Worm (Caenorhabditis elegans) whole organism, young adult: ENCODE measurements around the gene mtrf-1L.

Source experiments
- B0035.1 ChIP-seq: sonication (generic microtip); optimal IDR thresholded peaks from 2 replicates; lab custom pipeline; 2016; ENCODE audit warnings: missing genetic modification characterization, mild to moderate bottlenecking, missing compliant biosample characterization, missing genotype, missing genetic modification reagents
- F23B12.7 ChIP-seq: sonication (generic microtip); optimal IDR thresholded peaks from 2 replicates; lab custom pipeline; 2017; ENCODE audit warnings: missing genetic modification characterization, mild to moderate bottlenecking, missing compliant biosample characterization, antibody characterized with exemption, moderate library complexity; ENCODE audit not compliant: insufficient read depth
- F49E8.2 ChIP-seq: sonication (generic microtip); optimal IDR thresholded peaks from 3 replicates; lab custom pipeline; 2017; ENCODE audit warnings: missing genetic modification characterization, mild to moderate bottlenecking, missing compliant biosample characterization, antibody characterized with exemption, moderate library complexity; ENCODE audit not compliant: insufficient read depth
- F52B5.7 ChIP-seq: sonication (generic microtip); optimal IDR thresholded peaks from 2 replicates; lab custom pipeline; 2016; ENCODE audit warnings: mild to moderate bottlenecking, missing genetic modification characterization, missing compliant biosample characterization
- F55B11.4 ChIP-seq: sonication (generic microtip); optimal IDR thresholded peaks from 2 replicates; lab custom pipeline; 2016; ENCODE audit warnings: missing compliant biosample characterization, missing genetic modification characterization, borderline replicate concordance; ENCODE audit not compliant: insufficient read depth
- F57A8.1 ChIP-seq: fragments of 200-800 bp; sonication (Bioruptor generic); optimal IDR thresholded peaks from 2 replicates; lab custom pipeline; 2018; ENCODE audit warnings: mild to moderate bottlenecking, missing genetic modification characterization, moderate library complexity, missing compliant biosample characterization
- F57C9.4 ChIP-seq: sonication (generic microtip); optimal IDR thresholded peaks from 2 replicates; lab custom pipeline; 2017; ENCODE audit warnings: mild to moderate bottlenecking, missing genetic modification characterization, missing compliant biosample characterization
- K11D2.4 ChIP-seq: fragments of 200-800 bp; sonication (Bioruptor generic); IDR thresholded peaks from 2 replicates; pipeline ENCODE4 v1.3.6; 2022; ENCODE audit warnings: missing genetic modification reagents, missing genetic modification characterization, missing compliant biosample characterization
- T07F8.4 ChIP-seq: sonication (generic microtip); optimal IDR thresholded peaks from 2 replicates; lab custom pipeline; 2016; ENCODE audit warnings: mild to moderate bottlenecking, missing genetic modification characterization, moderate library complexity, missing compliant biosample characterization
- T26A5.8 ChIP-seq: sonication (generic microtip); optimal IDR thresholded peaks from 2 replicates; lab custom pipeline; 2016; ENCODE audit warnings: missing genetic modification characterization, missing compliant biosample characterization
- Y56A3A.18 ChIP-seq: fragments of 200-800 bp; sonication (Bioruptor generic); IDR thresholded peaks from 2 replicates; pipeline ENCODE4 v1.3.6; 2022; ENCODE audit warnings: missing genetic modification reagents, missing genetic modification characterization, missing compliant biosample characterization
- akir-1 ChIP-seq: fragments of 200-800 bp; sonication (Bioruptor generic); optimal IDR thresholded peaks from 2 replicates; lab custom pipeline; 2018; ENCODE audit warnings: mild to moderate bottlenecking, missing genetic modification characterization, moderate library complexity, missing compliant biosample characterization
- attf-3 ChIP-seq: fragments of 200-800 bp; sonication (Bioruptor generic); conservative IDR thresholded peaks from 2 replicates; pipeline ENCODE4 v1.3.6; 2022; ENCODE audit warnings: missing genetic modification reagents, missing genetic modification characterization, missing compliant biosample characterization
- ceh-100 ChIP-seq: fragments of 200-800 bp; sonication (Bioruptor generic); IDR thresholded peaks from 2 replicates; pipeline ENCODE4 v1.3.6; 2022; ENCODE audit warnings: missing genetic modification reagents, missing genetic modification characterization, missing compliant biosample characterization
- dpl-1 ChIP-seq: fragments of 150-350 bp; optimal IDR thresholded peaks from 2 replicates; lab custom pipeline; 2014; ENCODE audit warnings: missing biosample characterization, missing genetic modification reagents, missing genetic modification characterization
- hrde-1 ChIP-seq: sonication (generic microtip); optimal IDR thresholded peaks from 2 replicates; lab custom pipeline; 2016; ENCODE audit warnings: missing genetic modification characterization, mild to moderate bottlenecking, missing compliant biosample characterization, moderate library complexity, missing genotype, missing genetic modification reagents, borderline replicate concordance
- lag-1 ChIP-seq: fragments of 200-800 bp; sonication (Bioruptor generic); IDR thresholded peaks from 2 replicates; pipeline ENCODE4 v1.3.6; 2022; ENCODE audit warnings: missing genetic modification reagents, missing genetic modification characterization, missing compliant biosample characterization
- let-526 ChIP-seq: fragments of 200-800 bp; sonication (Bioruptor generic); IDR thresholded peaks from 2 replicates; pipeline ENCODE4 v1.3.6; 2022; ENCODE audit warnings: missing genetic modification reagents, missing genetic modification characterization, missing compliant biosample characterization
- lin-35 ChIP-seq, 3 experiments: fragments of 150-350 bp in 2 of 3; sonication (generic microtip) in 1 of 3; optimal IDR thresholded peaks; 2 replicates each; lab custom pipeline; 2014 to 2018; ENCODE audit warnings: missing biosample characterization in 3 of 3, missing genetic modification characterization in 3 of 3, missing genetic modification reagents in 3 of 3
- lir-1 ChIP-seq: fragments of 200-800 bp; sonication (Bioruptor generic); conservative IDR thresholded peaks from 2 replicates; pipeline ENCODE4 v1.3.6; 2022; ENCODE audit warnings: missing genetic modification reagents, missing genetic modification characterization, missing compliant biosample characterization
- lsl-1 ChIP-seq: fragments of 200-800 bp; sonication (Bioruptor generic); optimal IDR thresholded peaks from 2 replicates; lab custom pipeline; 2018; ENCODE audit warnings: mild to moderate bottlenecking, missing genetic modification characterization, moderate library complexity, missing compliant biosample characterization
- lsy-27 ChIP-seq: sonication (generic microtip); optimal IDR thresholded peaks from 2 replicates; lab custom pipeline; 2017; ENCODE audit warnings: missing genetic modification characterization, mild to moderate bottlenecking, missing compliant biosample characterization, antibody characterized with exemption, missing genotype, borderline replicate concordance; ENCODE audit not compliant: insufficient read depth
- madf-6 ChIP-seq: fragments of 200-800 bp; sonication (Bioruptor generic); IDR thresholded peaks from 2 replicates; pipeline ENCODE4 v1.3.6; 2022; ENCODE audit warnings: missing genetic modification reagents, missing genetic modification characterization, missing compliant biosample characterization
- mel-28 ChIP-seq: sonication (generic microtip); optimal IDR thresholded peaks from 2 replicates; lab custom pipeline; 2016; ENCODE audit warnings: borderline replicate concordance, mild to moderate bottlenecking, missing genetic modification characterization, missing compliant biosample characterization
- mes-4 ChIP-seq: sonication (generic microtip); optimal IDR thresholded peaks from 2 replicates; lab custom pipeline; 2016; ENCODE audit warnings: missing genotype, missing genetic modification characterization, missing compliant biosample characterization
- nfya-1 ChIP-seq: sonication (generic microtip); optimal IDR thresholded peaks from 2 replicates; lab custom pipeline; 2017; ENCODE audit warnings: antibody characterized with exemption, missing compliant biosample characterization, missing genetic modification characterization, borderline replicate concordance; ENCODE audit not compliant: insufficient read depth
- nhr-27 ChIP-seq: fragments of 200-800 bp; sonication (Bioruptor generic); optimal IDR thresholded peaks from 2 replicates; lab custom pipeline; 2018; ENCODE audit warnings: mild to moderate bottlenecking, missing genetic modification characterization, moderate library complexity, missing compliant biosample characterization
- rec-8 ChIP-seq, 2 experiments: sonication (generic microtip); optimal IDR thresholded peaks; 2 replicates each; lab custom pipeline; 2016; ENCODE audit warnings: mild to moderate bottlenecking in 2 of 2, missing genetic modification characterization in 2 of 2, missing genetic modification reagents in 2 of 2, missing genotype in 2 of 2, missing biosample characterization in 1 of 2, missing compliant biosample characterization in 1 of 2, moderate library complexity in 1 of 2
- repo-1 ChIP-seq: sonication (generic microtip); optimal IDR thresholded peaks from 2 replicates; lab custom pipeline; 2017; ENCODE audit warnings: mild to moderate bottlenecking, missing genetic modification characterization, missing compliant biosample characterization
- sdz-38 ChIP-seq: sonication (generic microtip); optimal IDR thresholded peaks from 2 replicates; lab custom pipeline; 2016; ENCODE audit warnings: missing genotype, missing genetic modification characterization, missing compliant biosample characterization
- sptf-2 ChIP-seq: fragments of 200-800 bp; sonication (Bioruptor generic); optimal IDR thresholded peaks from 2 replicates; lab custom pipeline; 2018; ENCODE audit warnings: mild to moderate bottlenecking, missing genetic modification characterization, missing compliant biosample characterization
- zim-3 ChIP-seq: sonication (generic microtip); optimal IDR thresholded peaks from 2 replicates; lab custom pipeline; 2017; ENCODE audit warnings: mild to moderate bottlenecking, missing genetic modification characterization, moderate library complexity, missing compliant biosample characterization
- ztf-26 ChIP-seq: sonication (generic microtip); optimal IDR thresholded peaks from 2 replicates; lab custom pipeline; 2017; ENCODE audit warnings: missing genetic modification characterization, missing compliant biosample characterization
- ztf-28 ChIP-seq: fragments of 200-800 bp; sonication (Bioruptor generic); IDR thresholded peaks from 2 replicates; pipeline ENCODE4 v1.3.6; 2022; ENCODE audit warnings: missing genetic modification reagents, missing genetic modification characterization, missing compliant biosample characterization

mtrf-1L gene

ce11 chrIV:5195531-5195930 lies 8.6 kb downstream of the mtrf-1L start, which contains the start of gene gpa-18:
gpa-18 (minus strand) TSS chrIV:5195631.
- TF ChIP-seq zim-3 (no peak), attf-3 (GFP tag; lab: Robert Waterston, UW) (no peak), lir-1 (GFP tag; lab: Robert Waterston, UW) (no peak), let-526 (GFP tag; lab: Robert Waterston, UW) (no peak), hrde-1 (tag; lab: Kevin White, UChicago) (no peak)

- TF ChIP-seq sptf-2 (GFP tag; lab: Kevin White, UChicago) = no peak
- TF ChIP-seq F57A8.1 (GFP tag; lab: Kevin White, UChicago) = no peak
- TF ChIP-seq lin-35 (GFP tag; optimal IDR thresholded peaks at IDR 0.05; lab: Kevin White, UChicago) = no peak
- no peak for TF ChIP-seq repo-1 (tag; lab: Kevin White, UChicago)
- no peak for TF ChIP-seq F52B5.7 (tag; lab: Kevin White, UChicago)
- no peak for TF ChIP-seq T26A5.8 (tag; lab: Kevin White, UChicago)
- no peak for TF ChIP-seq Y56A3A.18
- no peak for TF ChIP-seq T07F8.4 (tag; lab: Kevin White, UChicago)
- no peak for TF ChIP-seq F57C9.4 (tag; lab: Kevin White, UChicago)
- TF ChIP-seq madf-6 (GFP tag; lab: Robert Waterston, UW) = no peak
- TF ChIP-seq, all 124 proteins: peak for 0
These were observed 13.9 kb downstream of the mtrf-1L start for ce11 chrIV:5200813-5201212.

ce11 chrIV:5202575-5202974 lies 15.6 kb downstream of the mtrf-1L start:
- TF ChIP-seq F49E8.2 (no peak), lag-1 (no peak), Y56A3A.18 (no peak), lsy-27 (tag; lab: Kevin White, UChicago) (no peak), nfya-1 (tag; lab: Kevin White, UChicago) (no peak), F55B11.4 (tag; lab: Kevin White, UChicago) (no peak), K11D2.4 (no peak), mes-4 (tag; lab: Kevin White, UChicago) (no peak), F23B12.7 (no peak), rec-8 (tag; optimal IDR thresholded peaks at IDR 0.05; lab: Kevin White, UChicago) (no peak), ztf-28 (GFP tag; lab: Robert Waterston, UW) (no peak), ztf-26 (tag; lab: Kevin White, UChicago) (no peak), ceh-100 (no peak), sdz-38 (no peak), akir-1 (no peak), dpl-1 (GFP tag; lab: Kevin White, UChicago) (no peak), lsl-1 (no peak), mel-28 (no peak), let-526 (GFP tag; lab: Robert Waterston, UW) (no peak), nhr-27 (no peak)
- TF ChIP-seq, all 124 proteins: peak for 0

- no peak for TF ChIP-seq attf-3 (GFP tag; lab: Robert Waterston, UW)
- TF ChIP-seq sptf-2 (GFP tag; lab: Kevin White, UChicago) = no peak
- TF ChIP-seq B0035.1 (tag; lab: Kevin White, UChicago) = no peak
- TF ChIP-seq, all 124 proteins: peak for 0
These were observed 17.6 kb downstream of the mtrf-1L start, which contains the start of gene tni-4 for ce11 chrIV:5204573-5204972. tni-4 (plus strand) TSS chrIV:5204591.
